Worm (Caenorhabditis elegans) whole organism, young adult: ENCODE measurements around the gene T13H5.1.

Source experiments
- C06A6.2 ChIP-seq: fragments of 200-800 bp; sonication (Bioruptor generic); conservative IDR thresholded peaks from 2 replicates; pipeline ENCODE4 v1.3.6; 2022; ENCODE audit warnings: missing genetic modification characterization, missing compliant biosample characterization
- aptf-2 ChIP-seq: fragments of 200-800 bp; sonication (Bioruptor generic); conservative IDR thresholded peaks from 2 replicates; pipeline ENCODE4 v1.3.6; 2022; ENCODE audit warnings: missing genetic modification reagents, missing genetic modification characterization, missing compliant biosample characterization
- attf-6 ChIP-seq: fragments of 200-800 bp; sonication (Bioruptor generic); IDR thresholded peaks from 2 replicates; pipeline ENCODE4 v1.3.6; 2022; ENCODE audit warnings: missing genetic modification reagents, missing genetic modification characterization, missing compliant biosample characterization
- ekl-4 ChIP-seq: fragments of 200-800 bp; sonication (Bioruptor generic); IDR thresholded peaks from 2 replicates; pipeline ENCODE4 v1.3.6; 2022; ENCODE audit warnings: missing genetic modification reagents, missing genetic modification characterization, missing compliant biosample characterization
- nhr-80 ChIP-seq: sonication (generic microtip); optimal IDR thresholded peaks from 2 replicates; lab custom pipeline; 2016; ENCODE audit warnings: missing genetic modification characterization, missing compliant biosample characterization
- nhr-90 ChIP-seq: sonication (generic microtip); optimal IDR thresholded peaks from 2 replicates; lab custom pipeline; 2016; ENCODE audit warnings: missing genotype, mild to moderate bottlenecking, missing genetic modification characterization, missing compliant biosample characterization
- rec-8 ChIP-seq, 2 experiments: sonication (generic microtip); optimal IDR thresholded peaks; 2 replicates each; lab custom pipeline; 2016; ENCODE audit warnings: mild to moderate bottlenecking in 2 of 2, missing genetic modification characterization in 2 of 2, missing genetic modification reagents in 2 of 2, missing genotype in 2 of 2, missing biosample characterization in 1 of 2, missing compliant biosample characterization in 1 of 2, moderate library complexity in 1 of 2
- snpc-3.4 ChIP-seq: sonication (generic microtip); optimal IDR thresholded peaks from 2 replicates; lab custom pipeline; 2017; ENCODE audit warnings: missing genetic modification characterization, mild to moderate bottlenecking, missing compliant biosample characterization, antibody characterized with exemption, moderate library complexity, missing genotype, missing genetic modification reagents
- snpc-4 ChIP-seq, 5 experiments: fragments of 150-350 bp in 1 of 5; sonication (generic microtip) in 4 of 5; optimal IDR thresholded peaks; 2 replicates each; lab custom pipeline; 2014 to 2018; ENCODE audit warnings: missing genetic modification characterization in 5 of 5, missing biosample characterization in 3 of 5, antibody characterized with exemption in 2 of 5, mild to moderate bottlenecking in 2 of 5, missing compliant biosample characterization in 2 of 5, missing genotype in 2 of 5, moderate library complexity in 2 of 5, missing genetic modification reagents in 1 of 5
- unc-62 ChIP-seq: fragments of 150-350 bp; optimal IDR thresholded peaks from 2 replicates; lab custom pipeline; 2014; ENCODE audit warnings: missing biosample characterization, missing genetic modification reagents, missing genetic modification characterization

- TF ChIP-seq aptf-2 (no peak), C06A6.2 (GFP tag; lab: Robert Waterston, UW) (no peak), unc-62 (GFP tag; lab: Kevin White, UChicago) (no peak), attf-6 (GFP tag; lab: Robert Waterston, UW) (no peak), nhr-90 (tag; lab: Kevin White, UChicago) (no peak), nhr-80 (tag; lab: Kevin White, UChicago) (no peak), snpc-4 (GFP tag; optimal IDR thresholded peaks at IDR 0.05; lab: Kevin White, UChicago) (no peak), snpc-4 (tag; optimal IDR thresholded peaks at IDR 0.05; lab: Kevin White, UChicago) (no peak), ekl-4 (no peak), rec-8 (tag; optimal IDR thresholded peaks at IDR 0.05; lab: Kevin White, UChicago) (no peak), snpc-3.4 (tag; lab: Kevin White, UChicago) (no peak)
Observed at ce11 chrII:8545315-8545714, 36.5 kb upstream of the T13H5.1 start, which contains the start of gene decr-1.2.
